Worm (Caenorhabditis elegans) whole organism, mixed stage, embryonic: ENCODE measurements around the gene M04C3.2.

Experiments
- M03D4.4 ChIP-seq: sonication (generic microtip); optimal IDR thresholded peaks from 2 replicates; lab custom pipeline; 2017; ENCODE audit warnings: mild to moderate bottlenecking, missing genetic modification characterization, missing compliant biosample characterization
- bed-3 ChIP-seq: fragments of 200-800 bp; sonication (Bioruptor generic); optimal IDR thresholded peaks from 3 replicates; lab custom pipeline; 2018; ENCODE audit warnings: mild to moderate bottlenecking, missing genetic modification characterization, moderate library complexity, missing compliant biosample characterization
- ceh-39 ChIP-seq: fragments of 150-350 bp; optimal IDR thresholded peaks from 2 replicates; lab custom pipeline; 2014; ENCODE audit warnings: missing biosample characterization, missing genetic modification characterization
- ceh-83 ChIP-seq: fragments of 200-800 bp; sonication (Bioruptor generic); optimal IDR thresholded peaks from 2 replicates; lab custom pipeline; 2018; ENCODE audit warnings: mild to moderate bottlenecking, missing genetic modification characterization, missing compliant biosample characterization
- ces-1 ChIP-seq: fragments of 150-350 bp; optimal IDR thresholded peaks from 2 replicates; lab custom pipeline; 2014; ENCODE audit warnings: missing biosample characterization, missing genetic modification reagents, missing genetic modification characterization
- cnd-1 ChIP-seq: fragments of 200-800 bp; sonication (Bioruptor generic); optimal IDR thresholded peaks from 2 replicates; lab custom pipeline; 2018; ENCODE audit warnings: mild to moderate bottlenecking, missing genetic modification characterization, missing compliant biosample characterization
- drap-1 ChIP-seq: fragments of 200-800 bp; sonication (Bioruptor generic); optimal IDR thresholded peaks from 3 replicates; lab custom pipeline; 2018; ENCODE audit warnings: mild to moderate bottlenecking, missing genetic modification characterization, missing compliant biosample characterization
- elt-1 ChIP-seq: sonication (generic microtip); optimal IDR thresholded peaks from 2 replicates; lab custom pipeline; 2017; ENCODE audit warnings: missing genetic modification characterization, mild to moderate bottlenecking, missing compliant biosample characterization, antibody characterized with exemption, moderate library complexity, borderline replicate concordance; ENCODE audit not compliant: insufficient read depth
- flh-1 ChIP-seq: fragments of 200-800 bp; sonication (Bioruptor generic); optimal IDR thresholded peaks from 2 replicates; lab custom pipeline; 2018; ENCODE audit warnings: mild to moderate bottlenecking, missing genetic modification characterization, moderate library complexity, missing compliant biosample characterization
- ham-2 ChIP-seq: fragments of 200-800 bp; sonication (Bioruptor generic); optimal IDR thresholded peaks from 2 replicates; lab custom pipeline; 2018; ENCODE audit warnings: mild to moderate bottlenecking, missing genetic modification characterization, missing compliant biosample characterization
- hlh-1 ChIP-seq: fragments of 150-350 bp; optimal IDR thresholded peaks from 2 replicates; lab custom pipeline; 2014; ENCODE audit warnings: missing biosample characterization, missing genetic modification reagents, missing genetic modification characterization
- lin-13 ChIP-seq: fragments of 150-350 bp; optimal IDR thresholded peaks from 2 replicates; lab custom pipeline; 2014; ENCODE audit warnings: missing biosample characterization, missing genetic modification characterization
- lin-32 ChIP-seq: fragments of 200-800 bp; sonication (Bioruptor generic); optimal IDR thresholded peaks from 2 replicates; lab custom pipeline; 2018; ENCODE audit warnings: mild to moderate bottlenecking, missing genetic modification characterization, missing compliant biosample characterization
- lsy-2 ChIP-seq: fragments of 150-350 bp; optimal IDR thresholded peaks from 2 replicates; lab custom pipeline; 2014; ENCODE audit warnings: missing biosample characterization, missing genetic modification characterization
- mab-5 ChIP-seq: fragments of 150-350 bp; optimal IDR thresholded peaks from 2 replicates; lab custom pipeline; 2014; ENCODE audit warnings: missing biosample characterization, missing genetic modification characterization
- mep-1 ChIP-seq: fragments of 150-350 bp; optimal IDR thresholded peaks from 2 replicates; lab custom pipeline; 2017; ENCODE audit warnings: missing biosample characterization, missing genetic modification reagents, missing genetic modification characterization, inconsistent platforms
- mls-2 ChIP-seq: sonication (generic microtip); optimal IDR thresholded peaks from 2 replicates; lab custom pipeline; 2016; ENCODE audit warnings: mild to moderate bottlenecking, missing genetic modification characterization, moderate library complexity, missing compliant biosample characterization
- nhr-237 ChIP-seq: fragments of 150-350 bp; optimal IDR thresholded peaks from 2 replicates; lab custom pipeline; 2014; ENCODE audit warnings: missing biosample characterization, missing genetic modification characterization
- nhr-28 ChIP-seq: fragments of 150-350 bp; optimal IDR thresholded peaks from 2 replicates; lab custom pipeline; 2014; ENCODE audit warnings: missing biosample characterization, missing genetic modification characterization
- nhr-76 ChIP-seq: sonication (generic microtip); optimal IDR thresholded peaks from 2 replicates; lab custom pipeline; 2017; ENCODE audit warnings: missing biosample characterization, missing genetic modification characterization
- sem-2 ChIP-seq: fragments of 200-800 bp; sonication (Bioruptor generic); optimal IDR thresholded peaks from 2 replicates; lab custom pipeline; 2018; ENCODE audit warnings: mild to moderate bottlenecking, missing genetic modification characterization, missing compliant biosample characterization
- snpc-4 ChIP-seq: fragments of 150-350 bp; optimal IDR thresholded peaks from 2 replicates; lab custom pipeline; 2014; ENCODE audit warnings: missing biosample characterization, missing genetic modification characterization
- sptf-1 ChIP-seq: sonication (generic microtip); optimal IDR thresholded peaks from 2 replicates; lab custom pipeline; 2017; ENCODE audit warnings: mild to moderate bottlenecking, missing genetic modification characterization, moderate library complexity, missing compliant biosample characterization
- unc-120 ChIP-seq: sonication (generic microtip); optimal IDR thresholded peaks from 2 replicates; lab custom pipeline; 2017; ENCODE audit warnings: missing genetic modification characterization, missing compliant biosample characterization; ENCODE audit not compliant: poor library complexity, severe bottlenecking
- unc-39 ChIP-seq: fragments of 150-350 bp; optimal IDR thresholded peaks from 2 replicates; lab custom pipeline; 2014; ENCODE audit warnings: missing biosample characterization, missing genetic modification characterization
- unc-62 ChIP-seq: fragments of 150-350 bp; optimal IDR thresholded peaks from 2 replicates; lab custom pipeline; 2014; ENCODE audit warnings: missing biosample characterization, missing genetic modification reagents, missing genetic modification characterization
- zip-8 ChIP-seq: fragments of 150-350 bp; optimal IDR thresholded peaks from 2 replicates; lab custom pipeline; 2014; ENCODE audit warnings: missing biosample characterization, missing genetic modification characterization
- ztf-11 ChIP-seq: fragments of 150-350 bp; optimal IDR thresholded peaks from 2 replicates; lab custom pipeline; 2014; ENCODE audit warnings: missing biosample characterization, missing genetic modification characterization

Gene M04C3.2

DNA sequence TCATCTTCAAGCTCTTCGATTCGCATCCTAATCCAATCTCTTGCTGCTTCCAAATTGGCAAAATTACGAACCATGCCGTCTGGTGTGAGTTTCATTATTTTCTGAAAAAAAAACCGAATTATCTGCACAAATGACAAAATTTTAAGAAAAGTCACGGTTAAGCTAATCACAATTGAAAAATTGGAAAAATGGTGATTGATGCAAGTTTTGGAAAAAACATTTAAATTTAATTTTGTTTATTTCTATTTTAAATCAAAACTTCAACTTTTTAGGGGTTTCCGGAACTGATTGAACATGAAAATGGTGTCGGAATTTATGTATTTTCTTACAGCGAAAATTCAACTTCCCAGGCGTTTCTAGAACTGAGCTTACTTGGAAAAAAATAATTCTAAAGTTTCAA lies 45.9 kb downstream of the M04C3.2 start, which contains the start of gene C25F9.12:
Gene C25F9.12 (minus strand): TSS at position 101 of the 400 bp plus-strand sequence.
- TF ChIP-seq ceh-83 (GFP tag; lab: Kevin White, UChicago) (no peak), nhr-28 (no peak), lin-13 (tag; lab: Kevin White, UChicago) (no peak), mab-5 (tag; lab: Kevin White, UChicago) (no peak), flh-1 (GFP tag; lab: Kevin White, UChicago) (no peak), sem-2 (GFP tag; lab: Kevin White, UChicago) (no peak), mls-2 (tag; lab: Kevin White, UChicago) (no peak), zip-8 (tag; lab: Kevin White, UChicago) (no peak), bed-3 (GFP tag; lab: Kevin White, UChicago) (no peak), lsy-2 (tag; lab: Kevin White, UChicago) (no peak), unc-120 (tag; lab: Kevin White, UChicago) (no peak), mep-1 (no peak), ces-1 (GFP tag; lab: Kevin White, UChicago) (no peak)

DNA sequence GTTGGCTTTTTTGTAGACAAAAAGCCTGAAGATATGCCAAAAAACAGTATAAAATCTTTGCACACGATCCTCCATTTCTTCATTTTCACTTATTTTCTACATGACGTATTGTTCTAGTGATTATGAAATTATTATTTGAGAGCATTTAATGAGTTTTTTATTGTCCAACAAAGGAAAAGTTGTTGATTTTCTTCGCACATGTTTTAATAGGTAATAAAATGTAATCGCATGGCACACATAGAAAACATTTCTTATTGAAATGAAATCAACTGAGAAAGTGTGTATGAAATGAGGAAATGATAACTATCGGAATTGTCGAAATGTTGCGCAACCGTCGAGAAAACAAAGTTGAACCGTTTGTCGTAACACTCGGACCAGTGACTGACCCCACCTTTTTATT lies 47.3 kb downstream of the M04C3.2 start:
- TF ChIP-seq bed-3 (GFP tag; lab: Kevin White, UChicago) (no peak), zip-8 (tag; lab: Kevin White, UChicago) (peak; percentile 7), drap-1 (GFP tag; lab: Kevin White, UChicago) (no peak)

DNA sequence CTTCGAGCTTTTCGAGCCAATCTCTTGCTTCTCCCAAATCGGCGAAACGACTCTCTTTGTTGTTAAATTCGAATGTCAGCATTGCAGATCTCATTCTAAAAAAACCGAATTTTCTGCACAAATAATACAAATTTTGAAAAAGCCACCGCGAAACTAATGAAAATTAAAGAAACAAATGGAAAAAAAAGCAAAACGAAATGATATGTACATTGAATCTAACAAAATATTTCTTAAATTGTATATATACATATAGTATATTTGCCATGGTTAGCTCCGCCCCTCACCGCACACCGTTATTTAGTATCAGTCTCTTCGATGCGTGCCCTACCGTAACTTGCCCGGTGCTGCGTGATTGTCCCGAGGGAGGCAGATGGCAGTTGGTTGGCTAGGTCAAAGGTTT lies 48.1 kb downstream of the M04C3.2 start, which contains the start of gene srw-86:
Gene srw-86 (minus strand): TSS at position 101 of the 400 bp plus-strand sequence.
- no peak for TF ChIP-seq ceh-83 (GFP tag; lab: Kevin White, UChicago)
- no peak for TF ChIP-seq mep-1
- TF ChIP-seq hlh-1 (tag; lab: Kevin White, UChicago), result no peak
- no peak for TF ChIP-seq nhr-237 (tag; lab: Kevin White, UChicago)
- TF ChIP-seq elt-1, result no peak
- TF ChIP-seq ztf-11 (tag; lab: Kevin White, UChicago), result no peak
- no peak for TF ChIP-seq lin-32 (GFP tag; lab: Kevin White, UChicago)
- no peak for TF ChIP-seq nhr-76 (tag; lab: Kevin White, UChicago)
- no peak for TF ChIP-seq sptf-1 (tag; lab: Kevin White, UChicago)
- no peak for TF ChIP-seq bed-3 (GFP tag; lab: Kevin White, UChicago)
- TF ChIP-seq unc-62 (GFP tag; lab: Kevin White, UChicago), result no peak

DNA sequence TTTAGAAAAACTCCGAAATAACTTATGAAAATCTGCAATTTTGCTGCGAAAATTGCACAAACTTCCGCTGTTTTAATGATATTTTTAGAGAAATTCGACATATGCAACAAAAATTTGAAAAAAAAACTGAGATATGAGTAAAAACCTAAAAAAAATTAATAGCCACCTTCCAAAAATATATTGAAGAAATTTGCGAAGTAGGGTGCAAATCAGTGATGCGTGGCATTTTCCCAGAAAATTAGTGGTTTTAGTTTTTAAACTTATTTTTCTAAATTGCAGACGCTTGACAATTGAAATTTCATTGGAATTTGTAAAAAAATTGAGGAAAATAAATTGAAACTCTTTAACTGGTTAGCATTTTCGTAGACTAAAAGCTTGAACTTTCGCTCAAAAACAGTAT lies 49.8 kb downstream of the M04C3.2 start, which contains the start of gene C25F9.13:
Gene C25F9.13 (minus strand): TSS at position 101 of the 400 bp plus-strand sequence.
- TF ChIP-seq ces-1 (GFP tag; lab: Kevin White, UChicago) (no peak), elt-1 (no peak), M03D4.4 (no peak), snpc-4 (no peak), ztf-11 (tag; lab: Kevin White, UChicago) (no peak), ceh-39 (tag; lab: Kevin White, UChicago) (no peak), ham-2 (GFP tag; lab: Kevin White, UChicago) (no peak), unc-120 (tag; lab: Kevin White, UChicago) (no peak), nhr-76 (tag; lab: Kevin White, UChicago) (no peak), sem-2 (GFP tag; lab: Kevin White, UChicago) (no peak)

DNA sequence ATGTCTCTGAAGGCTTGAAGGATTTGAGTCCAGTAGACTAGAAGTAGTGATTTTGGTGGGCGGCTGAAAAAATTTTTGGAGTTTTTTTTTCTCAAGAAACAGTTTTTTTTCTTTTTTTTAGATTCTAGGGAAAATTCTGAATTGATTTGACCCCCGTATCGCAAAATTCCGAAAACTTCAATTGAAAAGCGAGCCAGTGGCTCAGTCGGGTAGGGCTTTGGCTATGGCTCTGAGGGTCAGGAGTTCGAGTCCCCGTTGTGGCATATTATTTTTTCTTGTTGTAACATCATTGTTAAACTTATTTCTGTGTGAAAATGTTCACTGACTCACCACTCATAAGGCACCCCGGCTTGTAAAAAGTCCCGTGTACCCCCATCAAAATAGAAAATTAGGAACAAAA lies 50.3 kb downstream of the M04C3.2 start:
- no peak for TF ChIP-seq ztf-11 (tag; lab: Kevin White, UChicago)
- no peak for TF ChIP-seq cnd-1
- no peak for TF ChIP-seq ces-1 (GFP tag; lab: Kevin White, UChicago)
- no peak for TF ChIP-seq ceh-39 (tag; lab: Kevin White, UChicago)
- TF ChIP-seq ceh-83 (GFP tag; lab: Kevin White, UChicago), result no peak
- no peak for TF ChIP-seq mab-5 (tag; lab: Kevin White, UChicago)
- TF ChIP-seq sptf-1 (tag; lab: Kevin White, UChicago), result no peak
- no peak for TF ChIP-seq unc-39 (tag; lab: Kevin White, UChicago)
- no peak for TF ChIP-seq ham-2 (GFP tag; lab: Kevin White, UChicago)
- no peak for TF ChIP-seq zip-8 (tag; lab: Kevin White, UChicago)
- no peak for TF ChIP-seq elt-1
